Fruit fly (Drosophila melanogaster): ENCODE results near the gene CG8534.

DNA sequence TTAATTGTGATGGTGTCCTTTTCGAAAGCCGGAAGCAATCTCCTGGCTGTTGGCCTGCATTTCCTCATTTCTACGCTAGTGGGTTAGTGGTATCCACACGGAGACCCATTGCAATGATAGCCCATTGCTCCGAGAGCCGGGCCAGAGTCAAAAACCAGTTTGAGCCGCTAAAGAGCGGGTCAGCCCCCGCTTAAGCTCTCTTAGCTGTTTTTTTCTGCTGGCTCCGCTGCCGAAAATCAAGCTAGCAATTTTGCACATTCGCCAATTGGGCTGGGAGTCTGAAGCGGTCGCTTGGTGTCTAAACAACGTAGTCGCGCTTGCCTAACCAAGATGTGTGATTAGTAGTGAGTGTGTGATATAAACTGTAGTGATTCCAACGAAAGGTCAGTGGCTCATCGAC is 32.8 kb upstream of the CG8534 start, which contains the start of gene CG12947:
- no peak for TF ChIP-seq CTCF (optimal IDR thresholded peaks at IDR 0.05)
- no peak for TF ChIP-seq CG8478 (optimal IDR thresholded peaks at IDR 0.05)
